Worm (Caenorhabditis elegans) whole organism, early embryonic: ENCODE measurements around the gene C36E6.2.

Experiments used
- flt-1 ChIP-seq: fragments of 200-800 bp; sonication (Bioruptor generic); IDR thresholded peaks from 2 replicates; pipeline ENCODE4 v1.3.6; 2022; ENCODE audit warnings: missing genetic modification characterization, missing compliant biosample characterization
- hmg-4 ChIP-seq: fragments of 200-800 bp; sonication (Bioruptor generic); optimal IDR thresholded peaks from 2 replicates; lab custom pipeline; 2018; ENCODE audit warnings: mild to moderate bottlenecking, missing genetic modification characterization, missing compliant biosample characterization
- tbx-37 ChIP-seq: fragments of 200-800 bp; sonication (Bioruptor generic); conservative IDR thresholded peaks from 2 replicates; pipeline ENCODE4 v1.3.6; 2022; ENCODE audit warnings: missing genetic modification reagents, missing genetic modification characterization, missing compliant biosample characterization

ce11 chrX:17472917-17473316 is 21.4 kb downstream of the C36E6.2 start:
- no peak for TF ChIP-seq flt-1 (GFP tag; lab: Robert Waterston, UW)
- no peak for TF ChIP-seq hmg-4 (GFP tag; lab: Kevin White, UChicago)
- no peak for TF ChIP-seq tbx-37 (GFP tag; lab: Robert Waterston, UW)
